Worm (Caenorhabditis elegans) whole organism, L3 larva: ENCODE results near the gene lias-1.

Experiments used
- R02D3.7 ChIP-seq: fragments of 150-350 bp; optimal IDR thresholded peaks from 2 replicates; lab custom pipeline; 2014; ENCODE audit warnings: missing biosample characterization, missing genetic modification characterization
- aly-2 ChIP-seq: fragments of 150-350 bp; optimal IDR thresholded peaks from 2 replicates; lab custom pipeline; 2014; ENCODE audit warnings: missing biosample characterization, missing genetic modification characterization
- ama-1 ChIP-seq: fragments of 150-350 bp; optimal IDR thresholded peaks from 2 replicates; lab custom pipeline; 2018
- ceh-28 ChIP-seq: fragments of 150-350 bp; optimal IDR thresholded peaks from 2 replicates; lab custom pipeline; 2014; ENCODE audit warnings: missing biosample characterization, missing genetic modification reagents, missing genetic modification characterization
- ceh-82 ChIP-seq: fragments of 150-350 bp; optimal IDR thresholded peaks from 2 replicates; lab custom pipeline; 2014; ENCODE audit warnings: missing biosample characterization, missing genetic modification characterization
- ceh-9 ChIP-seq: sonication (generic microtip); optimal IDR thresholded peaks from 2 replicates; lab custom pipeline; 2018; ENCODE audit warnings: missing biosample characterization, missing genetic modification characterization
- daf-12 ChIP-seq: fragments of 150-350 bp; optimal IDR thresholded peaks from 2 replicates; lab custom pipeline; 2014; ENCODE audit warnings: missing biosample characterization, missing genetic modification reagents, missing genetic modification characterization
- egl-5 ChIP-seq: fragments of 150-350 bp; optimal IDR thresholded peaks from 2 replicates; lab custom pipeline; 2017; ENCODE audit warnings: missing biosample characterization, missing genetic modification reagents, missing genetic modification characterization, inconsistent platforms
- elt-1 ChIP-seq: fragments of 150-350 bp; optimal IDR thresholded peaks from 2 replicates; lab custom pipeline; 2014; ENCODE audit warnings: missing biosample characterization, missing genetic modification characterization
- elt-2 ChIP-seq: sonication (generic microtip); optimal IDR thresholded peaks from 2 replicates; lab custom pipeline; 2016; ENCODE audit warnings: missing genetic modification reagents, mild to moderate bottlenecking, missing genetic modification characterization, missing compliant biosample characterization
- elt-3 ChIP-seq, 3 experiments: fragments of 150-350 bp in 1 of 3; sonication (generic microtip) in 2 of 3; optimal IDR thresholded peaks; 2 replicates in 2 of 3; 4 replicates in 1 of 3; lab custom pipeline; 2014 to 2017; ENCODE audit warnings: missing biosample characterization in 3 of 3, missing genetic modification characterization in 3 of 3
- eor-1 ChIP-seq, 2 experiments: fragments of 150-350 bp; optimal IDR thresholded peaks; 2 replicates each; lab custom pipeline; 2014 to 2018; ENCODE audit warnings: missing biosample characterization in 2 of 2, missing genetic modification characterization in 2 of 2
- fkh-10 ChIP-seq: sonication (generic microtip); optimal IDR thresholded peaks from 2 replicates; lab custom pipeline; 2017; ENCODE audit warnings: missing biosample characterization, missing genetic modification reagents, missing genetic modification characterization
- fos-1 ChIP-seq: fragments of 150-350 bp; optimal IDR thresholded peaks from 2 replicates; lab custom pipeline; 2014; ENCODE audit warnings: missing biosample characterization, missing genetic modification characterization
- hmg-11 ChIP-seq: sonication (generic microtip); optimal IDR thresholded peaks from 2 replicates; lab custom pipeline; 2016; ENCODE audit warnings: missing genetic modification characterization, missing compliant biosample characterization
- jun-1 ChIP-seq: fragments of 150-350 bp; optimal IDR thresholded peaks from 2 replicates; lab custom pipeline; 2014; ENCODE audit warnings: missing biosample characterization, missing genetic modification reagents, missing genetic modification characterization
- lin-15B ChIP-seq: fragments of 150-350 bp; optimal IDR thresholded peaks from 2 replicates; lab custom pipeline; 2014; ENCODE audit warnings: missing biosample characterization, missing genetic modification characterization
- lin-39 ChIP-seq: fragments of 150-350 bp; optimal IDR thresholded peaks from 2 replicates; lab custom pipeline; 2018; ENCODE audit warnings: missing biosample characterization, missing genetic modification reagents, missing genetic modification characterization
- lsy-12 ChIP-seq: sonication (generic microtip); optimal IDR thresholded peaks from 2 replicates; lab custom pipeline; 2016; ENCODE audit warnings: mild to moderate bottlenecking, missing genetic modification characterization, missing compliant biosample characterization
- mml-1 ChIP-seq: fragments of 150-350 bp; sonication (generic microtip); optimal IDR thresholded peaks from 3 replicates; lab custom pipeline; 2014; ENCODE audit warnings: missing biosample characterization, missing genetic modification characterization
- nfya-1 ChIP-seq: sonication (generic microtip); optimal IDR thresholded peaks from 2 replicates; lab custom pipeline; 2017; ENCODE audit warnings: missing genetic modification characterization, mild to moderate bottlenecking, missing compliant biosample characterization, antibody characterized with exemption, moderate library complexity; ENCODE audit not compliant: insufficient read depth
- nhr-12 ChIP-seq: fragments of 150-350 bp; optimal IDR thresholded peaks from 2 replicates; lab custom pipeline; 2014; ENCODE audit warnings: missing biosample characterization, missing genetic modification characterization
- nhr-23 ChIP-seq: fragments of 150-350 bp; optimal IDR thresholded peaks from 2 replicates; lab custom pipeline; 2014; ENCODE audit warnings: missing biosample characterization, missing genetic modification reagents, missing genetic modification characterization
- nhr-237 ChIP-seq: fragments of 150-350 bp; optimal IDR thresholded peaks from 2 replicates; lab custom pipeline; 2014; ENCODE audit warnings: missing biosample characterization, missing genetic modification characterization
- nhr-25 ChIP-seq: sonication (generic microtip); optimal IDR thresholded peaks from 2 replicates; lab custom pipeline; 2017; ENCODE audit warnings: missing biosample characterization, missing genetic modification characterization
- nhr-28 ChIP-seq: fragments of 150-350 bp; optimal IDR thresholded peaks from 2 replicates; lab custom pipeline; 2014; ENCODE audit warnings: missing biosample characterization, missing genetic modification characterization
- nhr-43 ChIP-seq: sonication (generic microtip); optimal IDR thresholded peaks from 2 replicates; lab custom pipeline; 2016; ENCODE audit warnings: mild to moderate bottlenecking, missing genetic modification characterization, missing compliant biosample characterization; ENCODE audit not compliant: poor library complexity, severe bottlenecking
- nhr-67 ChIP-seq: fragments of 150-350 bp; optimal IDR thresholded peaks from 2 replicates; lab custom pipeline; 2014; ENCODE audit warnings: missing biosample characterization, missing genetic modification characterization
- nhr-76 ChIP-seq: fragments of 150-350 bp; sonication (generic microtip); optimal IDR thresholded peaks from 5 replicates; lab custom pipeline; 2014; ENCODE audit warnings: missing biosample characterization, missing genetic modification characterization
- nhr-77 ChIP-seq: fragments of 150-350 bp; optimal IDR thresholded peaks from 2 replicates; lab custom pipeline; 2014; ENCODE audit warnings: missing biosample characterization, missing genetic modification characterization
- pha-4 ChIP-seq: fragments of 150-350 bp; optimal IDR thresholded peaks from 2 replicates; lab custom pipeline; 2014; ENCODE audit warnings: missing biosample characterization, missing genetic modification reagents, missing genetic modification characterization
- pqm-1 ChIP-seq: fragments of 150-350 bp; optimal IDR thresholded peaks from 2 replicates; lab custom pipeline; 2017; ENCODE audit warnings: missing biosample characterization, missing genetic modification characterization, inconsistent platforms
- snpc-4 ChIP-seq: fragments of 150-350 bp; optimal IDR thresholded peaks from 2 replicates; lab custom pipeline; 2014; ENCODE audit warnings: missing biosample characterization, missing genetic modification characterization
- tbx-2 ChIP-seq: sonication (generic microtip); optimal IDR thresholded peaks from 2 replicates; lab custom pipeline; 2016; ENCODE audit warnings: mild to moderate bottlenecking, missing genetic modification characterization, missing compliant biosample characterization
- unc-39 ChIP-seq: sonication (generic microtip); optimal IDR thresholded peaks from 4 replicates; lab custom pipeline; 2017; ENCODE audit warnings: missing biosample characterization, missing genetic modification characterization
- zag-1 ChIP-seq: fragments of 150-350 bp; optimal IDR thresholded peaks from 2 replicates; lab custom pipeline; 2014; ENCODE audit warnings: missing biosample characterization, missing genetic modification characterization
- ztf-11 ChIP-seq: fragments of 150-350 bp; optimal IDR thresholded peaks from 2 replicates; lab custom pipeline; 2014; ENCODE audit warnings: missing biosample characterization, missing genetic modification characterization
- ztf-4 ChIP-seq: fragments of 150-350 bp; optimal IDR thresholded peaks from 2 replicates; lab custom pipeline; 2014; ENCODE audit warnings: missing biosample characterization, missing genetic modification characterization

lias-1 gene

DNA sequence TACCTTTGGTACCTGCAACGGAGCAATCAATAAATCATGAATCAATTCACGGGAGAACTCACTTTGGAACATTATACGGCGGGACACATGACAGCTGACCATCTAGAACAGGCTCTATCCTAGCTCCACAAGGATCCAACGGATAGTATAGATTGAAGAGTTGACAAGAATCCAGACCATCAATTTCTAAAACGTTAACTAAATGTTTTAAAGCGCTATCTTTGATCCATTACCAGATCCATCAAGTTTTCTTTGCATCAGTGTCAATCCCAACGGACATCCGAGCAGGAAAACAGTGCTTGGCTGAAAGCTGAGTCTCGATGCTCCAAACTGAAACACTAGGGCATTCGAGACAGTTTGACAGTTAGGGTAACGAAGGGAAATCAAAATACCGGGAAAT is 18.5 kb upstream of the lias-1 start:
- TF ChIP-seq ceh-9 (tag; lab: Kevin White, UChicago) (no peak), unc-39 (tag; lab: Kevin White, UChicago) (no peak), egl-5 (tag; lab: Kevin White, UChicago) (no peak), ztf-4 (tag; lab: Kevin White, UChicago) (no peak), nhr-76 (tag; lab: Kevin White, UChicago) (no peak), pha-4 (tag; lab: Kevin White, UChicago) (no peak), nhr-43 (tag; lab: Kevin White, UChicago) (no peak), elt-1 (tag; lab: Kevin White, UChicago) (no peak), hmg-11 (tag; lab: Kevin White, UChicago) (no peak), fos-1 (no peak), ama-1 (no peak), eor-1 (tag; optimal IDR thresholded peaks at IDR 0.05; lab: Kevin White, UChicago) (no peak)

DNA sequence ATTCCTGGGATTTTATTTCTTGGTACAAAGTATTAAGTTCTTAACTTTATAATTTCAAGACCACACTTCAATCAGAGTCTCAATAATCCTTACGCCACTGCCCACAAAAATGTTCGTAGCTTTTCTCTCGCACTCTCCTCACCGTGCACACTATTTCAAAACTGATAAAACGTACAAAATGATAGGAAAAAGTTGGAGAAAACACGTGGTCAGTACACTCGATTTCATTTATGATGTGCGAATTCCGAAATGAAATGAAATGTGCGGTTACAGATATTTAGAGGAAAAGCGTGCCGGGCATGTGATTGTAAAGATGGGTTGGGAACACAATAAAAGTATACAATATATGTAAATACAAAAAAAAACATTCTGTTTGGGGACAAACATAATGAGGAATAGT is 15.5 kb upstream of the lias-1 start:
- TF ChIP-seq jun-1 (peak; percentile 7), ceh-82 (tag; lab: Kevin White, UChicago) (no peak), pqm-1 (peak; percentile 95), hmg-11 (tag; lab: Kevin White, UChicago) (no peak), pha-4 (tag; lab: Kevin White, UChicago) (peak; percentile 51), elt-2 (tag; lab: Kevin White, UChicago) (peak; percentile 87)

DNA sequence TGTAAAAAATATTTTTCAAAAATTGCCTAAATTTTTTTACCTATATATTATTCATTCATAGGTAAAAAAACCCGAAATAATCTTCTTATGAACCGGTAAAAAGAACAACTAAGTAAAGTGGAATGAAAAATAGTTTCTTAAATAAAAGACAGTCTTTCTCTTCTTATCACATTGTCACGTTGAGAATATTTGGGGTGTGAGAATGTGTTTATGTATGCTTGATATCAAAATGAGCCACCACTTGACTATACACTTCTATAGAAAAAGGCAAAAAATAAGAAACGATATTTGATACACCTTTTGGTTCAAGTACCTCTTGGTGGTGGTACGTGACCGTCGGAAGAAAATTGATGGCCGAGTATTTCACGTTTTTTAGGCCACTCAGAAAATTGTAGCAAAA is 14.6 kb upstream of the lias-1 start, which contains the start of gene hmit-1.3:
hmit-1.3 (minus strand) TSS at position 103 of the 400 bp plus-strand sequence.
- TF ChIP-seq R02D3.7 (tag; lab: Kevin White, UChicago) (no peak), ztf-11 (tag; lab: Kevin White, UChicago) (no peak), tbx-2 (tag; lab: Kevin White, UChicago) (no peak), egl-5 (tag; lab: Kevin White, UChicago) (no peak), snpc-4 (tag; lab: Kevin White, UChicago) (no peak), fkh-10 (no peak), lsy-12 (no peak), nhr-25 (no peak), nhr-12 (tag; lab: Kevin White, UChicago) (no peak), lin-15B (tag; lab: Kevin White, UChicago) (no peak), nhr-76 (tag; lab: Kevin White, UChicago) (no peak), elt-3 (tag; optimal IDR thresholded peaks at IDR 0.05; lab: Kevin White, UChicago) (no peak), nhr-23 (tag; lab: Kevin White, UChicago) (no peak), eor-1 (tag; optimal IDR thresholded peaks at IDR 0.05; lab: Kevin White, UChicago) (no peak), pha-4 (tag; lab: Kevin White, UChicago) (peak; percentile 13), pqm-1 (peak; percentile 58), nhr-237 (tag; lab: Kevin White, UChicago) (no peak), hmg-11 (tag; lab: Kevin White, UChicago) (no peak), jun-1 (no peak), nhr-67 (tag; lab: Kevin White, UChicago) (no peak), ama-1 (no peak), elt-1 (tag; lab: Kevin White, UChicago) (no peak), elt-2 (tag; lab: Kevin White, UChicago) (peak; percentile 58)
- TF ChIP-seq, all 47 proteins: peak for 3

DNA sequence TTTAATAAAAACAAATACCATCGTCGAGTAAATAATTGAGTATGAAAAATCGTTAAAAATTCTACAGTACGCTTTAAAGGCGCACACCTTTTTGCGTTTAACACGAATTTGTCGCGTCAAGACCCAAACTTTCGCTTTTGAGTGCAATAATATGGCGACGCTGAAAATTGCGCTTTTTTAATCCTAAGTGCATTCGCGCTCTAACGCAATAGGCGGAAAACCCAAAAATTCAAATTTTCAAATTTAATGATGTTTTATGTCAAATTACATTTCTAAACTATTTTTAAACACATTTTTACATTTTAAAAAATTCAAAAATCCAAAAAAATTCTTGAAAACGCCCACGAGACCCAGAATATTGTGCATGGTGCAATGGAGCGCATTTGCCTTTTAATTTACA is 6.9 kb upstream of the lias-1 start:
- TF ChIP-seq hmg-11 (tag; lab: Kevin White, UChicago): no peak
- TF ChIP-seq tbx-2 (tag; lab: Kevin White, UChicago): no peak
- TF ChIP-seq nhr-23 (tag; lab: Kevin White, UChicago): no peak
- no peak for TF ChIP-seq ceh-82 (tag; lab: Kevin White, UChicago)
- no peak for TF ChIP-seq ceh-28 (tag; lab: Kevin White, UChicago)
- no peak for TF ChIP-seq aly-2
- no peak for TF ChIP-seq lin-15B (tag; lab: Kevin White, UChicago)
- TF ChIP-seq ama-1: no peak
- no peak for TF ChIP-seq nhr-237 (tag; lab: Kevin White, UChicago)
- TF ChIP-seq mml-1 (tag; lab: Kevin White, UChicago): no peak
- TF ChIP-seq elt-3 (tag; optimal IDR thresholded peaks at IDR 0.05; lab: Kevin White, UChicago): no peak
- TF ChIP-seq elt-2 (tag; lab: Kevin White, UChicago): no peak
- no peak for TF ChIP-seq nhr-43 (tag; lab: Kevin White, UChicago)

DNA sequence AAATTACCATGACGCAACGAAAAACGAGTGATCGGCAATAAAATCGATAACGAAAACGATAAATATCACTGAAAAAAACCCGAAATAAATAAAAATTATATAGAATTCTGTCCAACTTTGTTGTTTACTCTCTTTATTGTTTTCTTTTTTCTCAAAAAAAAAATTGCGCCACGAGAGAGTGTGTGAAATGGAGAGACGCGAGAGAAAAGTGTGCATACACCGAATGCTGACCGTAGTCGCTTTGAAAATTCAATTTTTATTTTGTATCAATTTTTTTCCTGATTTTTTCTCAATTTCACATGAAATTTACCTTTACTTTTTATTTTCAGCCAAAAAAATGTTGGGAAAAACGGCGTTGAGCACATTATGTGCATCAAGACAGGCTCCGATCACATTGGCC is 5.0 kb upstream of the lias-1 start, which contains the start of the genes M01F1.4 and mrpl-35:
M01F1.4 (minus strand) TSS at position 126 of the 400 bp plus-strand sequence.
mrpl-35 (plus strand) TSS at position 330 of the 400 bp plus-strand sequence.
- TF ChIP-seq lin-39 (tag; lab: Kevin White, UChicago) (peak; percentile 12), nfya-1 (peak; percentile 87), nhr-12 (tag; lab: Kevin White, UChicago) (no peak), pha-4 (tag; lab: Kevin White, UChicago) (peak; percentile 95), snpc-4 (tag; lab: Kevin White, UChicago) (peak; percentile 65), nhr-23 (tag; lab: Kevin White, UChicago) (peak; percentile 3), hmg-11 (tag; lab: Kevin White, UChicago) (peak; percentile 45), lin-15B (tag; lab: Kevin White, UChicago) (peak; percentile 62), R02D3.7 (tag; lab: Kevin White, UChicago) (no peak), daf-12 (tag; lab: Kevin White, UChicago) (no peak), nhr-28 (tag; lab: Kevin White, UChicago) (no peak), zag-1 (tag; lab: Kevin White, UChicago) (no peak), nhr-77 (tag; lab: Kevin White, UChicago) (no peak), elt-2 (tag; lab: Kevin White, UChicago) (peak; percentile 14)
